Fruit fly (Drosophila melanogaster): Measurements from ENCODE around the gene TM9SF3.

TM9SF3 gene

dm6 chr3L:5627816-5628215 lies 24.0 kb upstream of the TM9SF3 start:
- no peak for TF ChIP-seq noc (tag; optimal IDR thresholded peaks at IDR 0.05)

dm6 chr3L:5626465-5626864 lies 22.7 kb upstream of the TM9SF3 start:
- peak; percentile 28 for TF ChIP-seq noc (tag; optimal IDR thresholded peaks at IDR 0.05)

dm6 chr3L:5625121-5625667 lies 21.4 kb upstream of the TM9SF3 start:
- no peak for TF ChIP-seq noc (tag; optimal IDR thresholded peaks at IDR 0.05)

dm6 chr3L:5623296-5623695 lies 19.5 kb upstream of the TM9SF3 start:
- no peak for TF ChIP-seq noc (tag; optimal IDR thresholded peaks at IDR 0.05)

- TF ChIP-seq noc (tag; optimal IDR thresholded peaks at IDR 0.05): no peak
These were observed 18.1 kb upstream of the TM9SF3 start for dm6 chr3L:5621908-5622307.

DNA sequence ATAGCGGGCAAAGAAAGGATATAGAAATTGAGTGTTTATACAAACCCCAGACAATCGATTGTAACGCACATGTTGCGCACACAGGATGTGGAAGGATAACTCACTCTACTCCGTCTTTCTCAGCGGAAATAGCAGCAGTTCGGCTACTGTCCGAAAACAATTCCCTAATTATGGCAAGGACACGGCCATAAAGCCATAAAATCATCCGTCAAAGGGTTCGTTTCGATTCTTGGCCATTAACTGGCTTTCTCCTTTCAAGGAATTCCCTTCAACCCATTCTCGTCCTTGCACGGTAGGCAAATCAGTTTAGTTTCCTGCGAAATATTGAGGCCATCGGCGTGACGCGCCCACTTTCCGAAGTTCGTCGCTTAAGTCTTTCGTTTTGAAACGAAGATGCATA lies 17.7 kb upstream of the TM9SF3 start:
- no peak for TF ChIP-seq noc (tag; optimal IDR thresholded peaks at IDR 0.05)

dm6 chr3L:5618697-5619096 lies 14.9 kb upstream of the TM9SF3 start:
- no peak for TF ChIP-seq noc (tag; optimal IDR thresholded peaks at IDR 0.05)

- TF ChIP-seq noc (tag; optimal IDR thresholded peaks at IDR 0.05): no peak
These were observed 13.6 kb upstream of the TM9SF3 start for dm6 chr3L:5617395-5617794.

DNA sequence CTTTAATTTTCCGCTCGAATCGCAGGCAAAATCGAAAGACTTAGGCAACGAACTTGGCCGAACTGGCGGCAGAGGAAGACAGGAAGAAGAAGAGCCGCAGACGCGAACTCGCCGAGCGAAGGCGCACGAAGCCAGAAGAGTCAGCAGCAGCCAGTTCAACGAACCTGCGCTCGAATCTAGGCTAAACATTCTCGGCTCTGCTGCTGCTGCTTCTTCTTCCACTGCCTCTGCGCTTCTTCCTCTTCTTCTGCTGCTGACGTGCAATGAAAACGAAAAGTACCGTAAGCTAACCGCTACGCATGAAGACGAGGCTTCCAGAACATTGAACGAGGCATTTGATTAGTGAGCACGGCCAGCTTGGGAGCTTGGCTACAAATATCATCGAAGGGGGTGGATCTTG lies 12.7 kb upstream of the TM9SF3 start:
- TF ChIP-seq noc (tag; optimal IDR thresholded peaks at IDR 0.05): no peak

DNA sequence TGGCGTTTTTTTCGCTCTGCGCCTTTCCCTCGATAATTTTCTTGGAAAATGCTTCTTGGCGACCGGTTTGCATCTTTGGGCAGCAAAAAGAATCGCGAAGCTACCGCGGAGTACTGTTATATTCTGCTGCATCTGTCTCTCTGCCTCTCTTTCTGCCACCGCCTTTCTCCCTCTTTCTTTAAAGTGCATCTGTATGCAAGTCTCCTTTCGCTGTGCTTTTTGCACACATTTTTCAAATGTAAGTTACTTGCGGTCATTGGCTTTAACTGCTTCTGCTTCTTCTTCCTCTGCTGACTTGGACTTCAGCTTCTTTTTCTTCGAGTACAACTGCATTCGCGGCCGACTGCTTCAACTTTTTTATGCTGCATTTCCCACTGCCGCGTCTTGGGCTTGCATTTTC lies 12.0 kb upstream of the TM9SF3 start:
- TF ChIP-seq noc (tag; optimal IDR thresholded peaks at IDR 0.05): no peak

- TF ChIP-seq noc (tag; optimal IDR thresholded peaks at IDR 0.05): peak; percentile 76
These were observed 8.0 kb upstream of the TM9SF3 start for dm6 chr3L:5611732-5612250.

DNA sequence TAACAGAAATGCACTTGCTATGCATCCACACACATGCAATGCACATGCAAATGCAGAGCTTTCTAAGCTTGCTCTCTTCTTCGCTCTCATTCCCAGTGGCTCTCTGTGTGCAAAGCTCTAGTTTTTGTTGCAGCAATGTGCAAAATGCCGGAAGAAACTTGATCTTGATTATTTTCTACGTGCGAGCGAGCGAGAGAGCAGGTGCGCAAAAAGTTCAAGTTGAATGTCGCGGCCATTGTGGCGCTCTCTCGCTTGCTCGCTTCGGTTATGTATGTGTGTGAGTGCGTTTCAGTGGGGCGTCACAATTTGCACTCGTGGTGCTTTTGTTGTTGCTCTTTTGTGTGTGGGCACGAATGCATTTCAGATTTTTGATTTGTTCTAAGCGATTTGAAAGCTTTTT lies 6.8 kb upstream of the TM9SF3 start:
- no peak for TF ChIP-seq noc (tag; optimal IDR thresholded peaks at IDR 0.05)

DNA sequence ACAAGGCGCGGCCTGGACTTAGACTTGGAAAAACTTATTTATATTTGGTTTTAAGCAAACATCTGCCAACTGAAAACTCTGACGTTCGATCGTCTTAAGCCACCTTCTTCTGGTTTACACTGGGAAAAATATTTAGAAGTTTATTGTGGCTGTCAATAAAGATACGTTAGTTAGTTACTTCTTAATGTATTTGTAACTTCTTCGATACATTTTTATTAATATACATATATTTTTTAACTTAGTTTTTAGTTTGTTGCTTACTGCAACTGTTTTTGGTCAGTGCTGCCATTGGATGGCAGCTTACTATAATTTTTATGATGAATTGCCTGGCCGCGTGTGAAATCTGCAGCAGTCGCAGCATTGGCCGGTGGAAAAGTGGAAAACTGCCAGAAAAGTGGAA lies 5.7 kb upstream of the TM9SF3 start:
- no peak for TF ChIP-seq noc (tag; optimal IDR thresholded peaks at IDR 0.05)

DNA sequence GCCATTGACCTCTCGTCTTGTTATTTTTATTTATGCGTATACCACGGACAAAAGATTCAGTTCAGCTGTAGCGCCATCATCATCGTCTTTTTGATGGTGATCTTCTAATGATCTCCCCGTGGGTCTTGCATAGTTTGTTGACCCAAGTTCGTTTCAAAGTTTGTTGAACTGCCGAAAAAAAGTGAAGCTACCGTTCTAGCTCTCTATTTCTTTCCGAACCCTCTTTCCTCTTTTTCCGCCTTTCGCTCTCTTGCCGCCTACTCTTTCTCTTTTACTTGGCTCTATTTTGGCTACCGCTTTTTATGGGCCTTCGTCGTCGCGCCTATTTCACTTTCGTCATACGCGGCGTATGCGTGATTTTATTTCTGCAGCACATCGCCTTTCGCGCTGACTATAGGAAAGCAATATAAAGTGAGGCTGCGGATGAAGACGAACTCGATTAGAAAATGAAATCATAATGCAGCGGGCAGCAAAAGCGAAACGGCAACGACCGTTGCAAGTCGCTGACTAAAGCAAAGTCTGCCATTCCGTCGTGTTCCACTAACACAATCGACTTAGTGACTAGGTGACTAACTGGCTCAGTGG lies 5.1 kb upstream of the TM9SF3 start:
- no peak for TF ChIP-seq noc (tag; optimal IDR thresholded peaks at IDR 0.05)

DNA sequence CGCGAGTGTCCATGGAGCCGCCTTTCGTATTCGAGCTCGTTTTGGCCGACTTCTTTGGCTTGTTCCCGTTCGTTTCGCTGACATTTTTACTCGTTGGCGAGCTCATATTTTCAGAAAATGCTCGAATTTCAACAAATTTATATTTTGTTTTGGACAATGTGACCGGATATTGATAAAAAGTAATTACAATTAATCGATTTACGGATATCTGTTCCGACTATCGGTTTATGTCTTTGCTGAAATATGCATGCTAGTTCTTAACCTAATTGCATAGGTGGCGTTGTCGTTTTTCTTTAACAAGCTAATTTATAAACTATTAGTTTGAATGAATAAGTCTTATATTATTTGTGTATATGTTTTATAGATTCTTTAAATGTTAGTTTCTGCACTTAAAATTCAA lies 4.3 kb upstream of the TM9SF3 start, which contains the start of gene Eaf6:
Gene Eaf6 (minus strand): TSS at position 173 of the 400 bp plus-strand sequence.
- no peak for TF ChIP-seq noc (tag; optimal IDR thresholded peaks at IDR 0.05)

DNA sequence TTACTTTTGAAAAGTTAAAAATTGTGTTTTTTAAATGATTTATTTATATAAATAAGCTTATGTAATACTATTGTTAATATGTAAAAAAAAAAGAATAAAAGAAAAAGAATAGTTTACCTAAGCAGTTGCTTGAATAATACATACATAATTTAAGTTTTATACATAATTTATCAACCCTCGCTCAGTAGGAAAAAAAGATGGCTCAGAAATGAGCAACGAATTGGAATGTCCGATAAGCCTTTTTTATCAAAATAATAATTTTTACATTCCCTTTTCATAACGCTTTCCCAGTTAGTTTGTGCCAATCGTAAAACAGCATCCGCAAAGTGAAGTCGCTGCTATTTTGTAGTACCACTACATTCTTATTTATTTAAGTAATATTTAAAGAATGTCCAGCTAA lies 711 bp upstream of the TM9SF3 start, which contains the start of gene mthl2:
Gene mthl2 (plus strand): TSS at position 301 of the 400 bp plus-strand sequence.
- TF ChIP-seq noc (tag; optimal IDR thresholded peaks at IDR 0.05): no peak

DNA sequence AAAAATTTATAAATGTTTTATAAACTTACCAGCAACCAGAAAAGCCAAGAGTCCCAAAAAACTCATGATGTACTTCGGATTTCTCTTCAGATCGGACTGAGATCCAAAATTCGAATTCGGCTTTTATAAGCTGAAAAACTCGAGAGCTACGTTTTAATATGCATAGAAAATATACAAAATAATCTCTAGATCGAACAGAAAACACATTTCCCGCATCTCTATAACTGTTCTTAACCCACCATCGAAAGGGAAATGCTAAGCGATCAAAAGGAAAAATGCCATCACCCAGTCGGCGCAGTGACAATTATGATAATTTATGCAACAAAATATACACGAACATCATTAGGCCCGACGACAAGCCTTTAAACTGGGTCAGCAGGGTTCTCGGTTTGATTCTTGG lies 4.2 kb downstream of the TM9SF3 start, which contains the start of gene CG10591:
Gene CG10591 (minus strand): TSS at position 101 of the 400 bp plus-strand sequence.
- TF ChIP-seq noc (tag; optimal IDR thresholded peaks at IDR 0.05): no peak
